Fruit fly (Drosophila melanogaster): ENCODE results near the gene CG34124.

CG34124 gene

dm6 chr2L:4981278-4981966 is 23.2 kb downstream of the CG34124 start, which contains the start of the genes CG8892 and CG34126 (continued):
- TF ChIP-seq CG10147 (GFP tag; optimal IDR thresholded peaks at IDR 0.05), result peak; percentile 94
- TF ChIP-seq Sin3A (optimal IDR thresholded peaks at IDR 0.05), result peak; percentile 99
- peak; percentile 96 for TF ChIP-seq CG11247 (GFP tag; IDR thresholded peaks at IDR 0.05)
- peak; percentile 99 for TF ChIP-seq Xbp1 (GFP tag; optimal IDR thresholded peaks at IDR 0.05)
- peak; percentile 96 for TF ChIP-seq CG17359 (tag; optimal IDR thresholded peaks at IDR 0.05)
- TF ChIP-seq en (GFP tag; optimal IDR thresholded peaks at IDR 0.05), result peak; percentile 91
- peak; percentile 94 for TF ChIP-seq Hmx (GFP tag; optimal IDR thresholded peaks at IDR 0.05)
- TF ChIP-seq Antp (GFP tag; optimal IDR thresholded peaks at IDR 0.05), result peak; percentile 96
- TF ChIP-seq Atf6 (GFP tag; IDR thresholded peaks at IDR 0.05), result peak; percentile 97
- peak; percentile 94 for TF ChIP-seq gt (GFP tag; IDR thresholded peaks at IDR 0.05)
- TF ChIP-seq sima (GFP tag; optimal IDR thresholded peaks at IDR 0.05), result peak; percentile 83
- peak; percentile 85 for TF ChIP-seq pb (GFP tag; optimal IDR thresholded peaks at IDR 0.05)
- TF ChIP-seq stc (GFP tag; IDR thresholded peaks at IDR 0.05), result peak; percentile 88
- peak; percentile 97 for TF ChIP-seq tx (GFP tag; optimal IDR thresholded peaks at IDR 0.05)
- TF ChIP-seq ap (GFP tag; IDR thresholded peaks at IDR 0.05), result peak; percentile 85
- peak; percentile 91 for TF ChIP-seq CG10274 (GFP tag; optimal IDR thresholded peaks at IDR 0.05)
- TF ChIP-seq sr (GFP tag; IDR thresholded peaks at IDR 0.05), result peak; percentile 58; the same call in 2 of the 3 replicates
- TF ChIP-seq slp2 (GFP tag; optimal IDR thresholded peaks at IDR 0.05), result peak; percentile 96
- peak; percentile 93 for TF ChIP-seq gcm2 (GFP tag; optimal IDR thresholded peaks at IDR 0.05)
- TF ChIP-seq CG13287 (GFP tag; IDR thresholded peaks at IDR 0.05; ENCODE audit: partially characterized antibody), result peak; percentile 30; the same call in 1 of the 2 replicates
- TF ChIP-seq CG10321 (GFP tag; IDR thresholded peaks at IDR 0.05), result peak; percentile 69
- TF ChIP-seq pfk (GFP tag; optimal IDR thresholded peaks at IDR 0.05), result peak; percentile 54
- TF ChIP-seq Hr51 (GFP tag; optimal IDR thresholded peaks at IDR 0.05), result peak; percentile 95 to 98
- peak; percentile 93 for TF ChIP-seq dan (GFP tag; IDR thresholded peaks at IDR 0.05)
- peak; percentile 87 for TF ChIP-seq luna (GFP tag; optimal IDR thresholded peaks at IDR 0.05)
- TF ChIP-seq ranshi (GFP tag; IDR thresholded peaks at IDR 0.05), result peak; percentile 94
- TF ChIP-seq CG18476 (GFP tag; optimal IDR thresholded peaks at IDR 0.05), result peak; percentile 96
- TF ChIP-seq MTF-1 (GFP tag; optimal IDR thresholded peaks at IDR 0.05; ENCODE audit: borderline replicate concordance), result peak; percentile 81
- peak; percentile 94 for TF ChIP-seq wor (GFP tag; IDR thresholded peaks at IDR 0.05)
- peak; percentile 86 for TF ChIP-seq CG5180 (GFP tag; optimal IDR thresholded peaks at IDR 0.05)
- TF ChIP-seq Kr (GFP tag; optimal IDR thresholded peaks at IDR 0.05), result peak; percentile 61
- peak; percentile 97 for TF ChIP-seq lmd (GFP tag; IDR thresholded peaks at IDR 0.05)
- peak; percentile 77 for TF ChIP-seq sens-2 (GFP tag; IDR thresholded peaks at IDR 0.05)
- TF ChIP-seq CG11085 (GFP tag; IDR thresholded peaks at IDR 0.05), result peak; percentile 94
- peak; percentile 87 for TF ChIP-seq CG8359 (GFP tag; optimal IDR thresholded peaks at IDR 0.05; ENCODE audit: borderline replicate concordance)
- peak; percentile 88 for TF ChIP-seq Taf1 (GFP tag; IDR thresholded peaks at IDR 0.05)
- TF ChIP-seq CG4820 (GFP tag; optimal IDR thresholded peaks at IDR 0.05), result peak; percentile 98
- peak; percentile 83; the same call in 1 of the 2 replicates for TF ChIP-seq CkIIα-i1 (GFP tag; IDR thresholded peaks at IDR 0.05)
- TF ChIP-seq pzg (GFP tag; optimal IDR thresholded peaks at IDR 0.05), result peak; percentile 84
- TF ChIP-seq zf30C (GFP tag; optimal IDR thresholded peaks at IDR 0.05), result peak; percentile 74
- peak; percentile 90 for TF ChIP-seq ATbp (GFP tag; optimal IDR thresholded peaks at IDR 0.05)
- TF ChIP-seq z (GFP tag; IDR thresholded peaks at IDR 0.05), result no peak
- TF ChIP-seq CG3847 (GFP tag; IDR thresholded peaks at IDR 0.05), result peak; percentile 99
- peak; percentile 92 for TF ChIP-seq Blimp-1 (GFP tag; optimal IDR thresholded peaks at IDR 0.05)
- TF ChIP-seq Fer3 (tag; optimal IDR thresholded peaks at IDR 0.05), result peak; percentile 97
- TF ChIP-seq CG10431 (GFP tag; optimal IDR thresholded peaks at IDR 0.05), result peak; percentile 84
- peak; percentile 86 for TF ChIP-seq ash1 (GFP tag; optimal IDR thresholded peaks at IDR 0.05)
- peak; percentile 99 for TF ChIP-seq Gug (GFP tag; IDR thresholded peaks at IDR 0.05)
- TF ChIP-seq CG12299 (tag; optimal IDR thresholded peaks at IDR 0.05), result peak; percentile 92
- peak; percentile 92 for TF ChIP-seq Optix (GFP tag; IDR thresholded peaks at IDR 0.05)

Data from whole organism, embryonic.